Worm (Caenorhabditis elegans) whole organism, midembryonic: ENCODE results near the gene str-83.

Experiments
- ref-1 ChIP-seq: fragments of 200-800 bp; sonication (Bioruptor generic); conservative IDR thresholded peaks from 2 replicates; pipeline ENCODE4 v1.3.6; 2022; ENCODE audit warnings: missing genetic modification reagents, missing genetic modification characterization, missing compliant biosample characterization
- ztf-29 ChIP-seq: fragments of 200-800 bp; sonication (Bioruptor generic); IDR thresholded peaks from 2 replicates; pipeline ENCODE4 v1.3.6; 2022; ENCODE audit warnings: missing genetic modification reagents, missing genetic modification characterization, missing compliant biosample characterization

- TF ChIP-seq ref-1 (GFP tag; lab: Robert Waterston, UW) (no peak), ztf-29 (GFP tag; lab: Robert Waterston, UW) (no peak)
Observed at ce11 chrV:4018591-4018990, 41.5 kb downstream of the str-83 start.
